Fruit fly (Drosophila melanogaster): ENCODE results near the gene CG3909.

CG3909 gene

dm6 chr3R:10056647-10057046 lies 13.6 kb downstream of the CG3909 start:
- TF ChIP-seq usp (GFP tag; optimal IDR thresholded peaks at IDR 0.05), result no peak
- no peak for TF ChIP-seq CG8478 (optimal IDR thresholded peaks at IDR 0.05)
- TF ChIP-seq psq (optimal IDR thresholded peaks at IDR 0.05), result no peak
- TF ChIP-seq pan (optimal IDR thresholded peaks at IDR 0.05), result no peak
- TF ChIP-seq EcR (GFP tag; optimal IDR thresholded peaks at IDR 0.05), result no peak
- TF ChIP-seq Dll (optimal IDR thresholded peaks at IDR 0.05), result no peak

DNA sequence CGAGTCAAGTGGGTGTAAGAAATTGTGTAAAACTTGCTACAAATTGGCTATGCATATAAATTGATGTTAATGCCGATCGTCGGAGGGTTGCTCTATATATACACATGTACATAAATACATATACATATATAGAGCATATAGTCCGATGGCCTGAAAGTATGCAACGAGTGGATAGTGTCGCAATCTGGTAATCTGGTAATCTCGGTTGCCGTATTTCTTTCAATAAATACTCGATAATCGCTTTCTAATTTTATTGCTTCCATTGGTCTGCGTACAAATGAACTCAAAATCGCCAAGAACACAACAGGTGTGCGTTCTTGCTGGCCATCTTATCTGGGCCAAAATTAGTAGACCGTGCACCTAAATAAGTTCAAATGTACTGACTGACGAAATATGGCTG lies 16.3 kb downstream of the CG3909 start:
- no peak for TF ChIP-seq psq (optimal IDR thresholded peaks at IDR 0.05)
- no peak for TF ChIP-seq Dll (optimal IDR thresholded peaks at IDR 0.05)
- no peak for TF ChIP-seq CG8478 (optimal IDR thresholded peaks at IDR 0.05)
- no peak for TF ChIP-seq usp (GFP tag; optimal IDR thresholded peaks at IDR 0.05)
- TF ChIP-seq pan (optimal IDR thresholded peaks at IDR 0.05), result no peak
- TF ChIP-seq EcR (GFP tag; optimal IDR thresholded peaks at IDR 0.05), result no peak

DNA sequence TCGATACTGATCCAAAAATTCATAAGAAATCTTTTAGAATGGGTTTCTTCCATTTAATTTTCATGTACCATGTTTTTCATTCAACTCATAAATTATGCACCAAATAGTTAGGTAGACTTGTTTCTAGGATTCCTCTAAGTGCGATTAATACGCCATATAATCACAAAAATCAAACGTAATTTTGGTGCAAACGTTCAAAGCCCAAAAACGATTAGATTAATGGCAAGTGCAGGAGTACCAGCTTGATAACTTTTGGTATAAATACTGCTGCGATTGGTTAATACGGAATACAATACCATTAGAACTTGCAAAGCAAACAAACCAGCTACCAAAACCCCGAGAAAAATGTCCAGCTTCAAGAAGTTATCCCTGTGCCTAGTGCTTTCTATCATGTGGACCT lies 16.9 kb downstream of the CG3909 start, which contains the start of gene Npc2c:
Gene Npc2c (plus strand): TSS at position 301 of the 400 bp plus-strand sequence.
- TF ChIP-seq pan (optimal IDR thresholded peaks at IDR 0.05), result no peak
- TF ChIP-seq usp (GFP tag; optimal IDR thresholded peaks at IDR 0.05), result no peak
- TF ChIP-seq psq (optimal IDR thresholded peaks at IDR 0.05), result no peak
- no peak for TF ChIP-seq CG8478 (optimal IDR thresholded peaks at IDR 0.05)
- no peak for TF ChIP-seq Dll (optimal IDR thresholded peaks at IDR 0.05)
- no peak for TF ChIP-seq EcR (GFP tag; optimal IDR thresholded peaks at IDR 0.05)

dm6 chr3R:10062324-10062723 lies 19.3 kb downstream of the CG3909 start, which contains the start of gene CG33630:
TSS of gene CG33630 (plus strand) at chr3R:10062624.
- no peak for TF ChIP-seq usp (GFP tag; optimal IDR thresholded peaks at IDR 0.05)
- TF ChIP-seq pan (optimal IDR thresholded peaks at IDR 0.05), result no peak

dm6 chr3R:10063707-10064106 lies 20.6 kb downstream of the CG3909 start, which contains the start of gene CG33631:
TSS of gene CG33631 (plus strand) at chr3R:10064007.
- no peak for TF ChIP-seq Dll (optimal IDR thresholded peaks at IDR 0.05)
- TF ChIP-seq usp (GFP tag; optimal IDR thresholded peaks at IDR 0.05), result no peak
- TF ChIP-seq pan (optimal IDR thresholded peaks at IDR 0.05), result no peak

DNA sequence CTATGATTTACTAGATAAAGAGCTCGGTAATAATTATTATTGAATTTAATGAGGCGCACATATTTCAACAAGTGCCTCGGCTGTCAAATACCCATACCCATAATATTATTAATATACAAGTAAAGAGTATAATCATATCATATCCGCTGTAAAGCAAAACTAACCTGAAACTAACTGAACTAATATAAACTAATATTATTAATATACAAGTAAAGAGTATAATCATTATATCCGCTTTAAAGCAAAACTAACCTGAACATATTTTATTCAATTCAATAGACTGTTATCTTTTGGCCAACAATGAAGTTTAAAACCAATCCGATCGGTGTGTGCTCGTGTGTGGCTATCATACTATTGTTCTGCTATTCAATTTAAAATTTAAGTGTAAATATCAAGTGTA lies 23.4 kb downstream of the CG3909 start, which contains the start of gene CG33783:
Gene CG33783 (plus strand): TSS at position 301 of the 400 bp plus-strand sequence.
- TF ChIP-seq usp (GFP tag; optimal IDR thresholded peaks at IDR 0.05), result no peak
- TF ChIP-seq pan (optimal IDR thresholded peaks at IDR 0.05), result no peak
- no peak for TF ChIP-seq Dll (optimal IDR thresholded peaks at IDR 0.05)
- TF ChIP-seq EcR (GFP tag; optimal IDR thresholded peaks at IDR 0.05), result no peak
- TF ChIP-seq psq (optimal IDR thresholded peaks at IDR 0.05), result no peak
- no peak for TF ChIP-seq CG8478 (optimal IDR thresholded peaks at IDR 0.05)

DNA sequence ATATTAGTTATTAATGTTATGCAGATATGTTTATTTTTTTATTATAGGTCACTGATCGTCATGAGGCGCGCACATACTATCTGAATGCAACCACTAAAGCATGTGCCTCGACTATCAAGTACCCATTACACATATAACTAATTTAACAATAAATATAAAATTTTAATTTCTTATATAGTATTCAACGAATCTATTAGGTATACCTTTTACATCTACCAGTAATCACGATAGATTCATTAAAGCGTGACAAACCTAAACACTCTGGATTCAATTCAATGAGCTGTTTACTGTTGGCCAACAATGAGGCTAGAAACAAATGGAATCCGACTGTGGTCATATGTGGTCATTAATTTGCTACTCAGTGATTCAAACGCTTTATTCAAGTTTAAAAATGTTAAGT lies 24.5 kb downstream of the CG3909 start, which contains the start of gene CG33784:
Gene CG33784 (plus strand): TSS at position 301 of the 400 bp plus-strand sequence.
- TF ChIP-seq psq (optimal IDR thresholded peaks at IDR 0.05) (no peak), Dll (optimal IDR thresholded peaks at IDR 0.05) (no peak), EcR (GFP tag; optimal IDR thresholded peaks at IDR 0.05) (no peak), usp (GFP tag; optimal IDR thresholded peaks at IDR 0.05) (no peak), CG8478 (optimal IDR thresholded peaks at IDR 0.05) (no peak), pan (optimal IDR thresholded peaks at IDR 0.05) (no peak)

DNA sequence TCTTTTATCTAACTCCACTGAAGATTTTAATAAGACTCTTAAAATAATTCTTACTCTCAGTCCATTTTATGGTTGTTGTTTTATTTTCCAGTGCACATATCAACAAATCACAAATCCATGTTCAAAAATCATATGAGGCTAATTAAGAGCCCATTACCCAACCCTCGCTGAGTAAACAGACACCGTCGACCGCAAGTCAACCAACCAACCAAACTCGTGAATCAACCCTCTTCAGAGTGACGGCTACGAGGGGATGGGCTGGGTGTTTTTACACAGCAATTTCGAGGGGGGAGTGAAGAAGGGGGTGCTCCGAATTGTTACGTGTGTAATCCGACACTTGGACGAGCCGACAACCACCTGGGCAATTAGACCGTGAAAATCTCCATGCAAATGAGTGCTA lies 25.7 kb downstream of the CG3909 start:
- TF ChIP-seq CG8478 (optimal IDR thresholded peaks at IDR 0.05) (no peak), EcR (GFP tag; optimal IDR thresholded peaks at IDR 0.05) (no peak), psq (optimal IDR thresholded peaks at IDR 0.05) (no peak), Dll (optimal IDR thresholded peaks at IDR 0.05) (no peak), usp (GFP tag; optimal IDR thresholded peaks at IDR 0.05) (no peak), pan (optimal IDR thresholded peaks at IDR 0.05) (no peak)

DNA sequence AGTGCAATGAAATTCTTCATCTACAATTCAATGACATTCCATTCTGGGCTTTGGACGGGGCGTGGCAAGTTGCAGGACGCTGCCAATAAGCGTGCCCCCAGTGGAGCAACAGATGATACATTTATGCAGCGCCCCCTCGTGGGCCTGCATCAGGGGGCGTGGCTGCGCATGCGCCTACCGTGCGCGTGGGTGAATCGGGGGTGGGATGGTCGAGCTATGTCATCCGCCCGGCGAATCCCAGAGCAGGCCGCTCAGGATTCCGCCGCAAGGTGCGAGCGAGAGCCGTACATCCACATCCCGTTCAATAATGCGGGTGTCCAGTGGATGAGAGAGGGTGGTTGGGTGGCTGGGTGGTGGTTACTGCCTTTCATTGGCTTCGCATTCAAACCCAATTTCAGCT lies 27.1 kb downstream of the CG3909 start:
- TF ChIP-seq CG8478 (optimal IDR thresholded peaks at IDR 0.05), result no peak
- no peak for TF ChIP-seq pan (optimal IDR thresholded peaks at IDR 0.05)
- no peak for TF ChIP-seq Dll (optimal IDR thresholded peaks at IDR 0.05)
- no peak for TF ChIP-seq usp (GFP tag; optimal IDR thresholded peaks at IDR 0.05)

- TF ChIP-seq usp (GFP tag; optimal IDR thresholded peaks at IDR 0.05) (no peak), psq (optimal IDR thresholded peaks at IDR 0.05) (no peak), pan (optimal IDR thresholded peaks at IDR 0.05) (no peak), CG8478 (optimal IDR thresholded peaks at IDR 0.05) (no peak), EcR (GFP tag; optimal IDR thresholded peaks at IDR 0.05) (no peak), Dll (optimal IDR thresholded peaks at IDR 0.05) (no peak)
These were observed 27.7 kb downstream of the CG3909 start, which contains the start of gene nerfin-2 for dm6 chr3R:10070817-10071216. TSS of gene nerfin-2 (plus strand) at chr3R:10071117.

DNA sequence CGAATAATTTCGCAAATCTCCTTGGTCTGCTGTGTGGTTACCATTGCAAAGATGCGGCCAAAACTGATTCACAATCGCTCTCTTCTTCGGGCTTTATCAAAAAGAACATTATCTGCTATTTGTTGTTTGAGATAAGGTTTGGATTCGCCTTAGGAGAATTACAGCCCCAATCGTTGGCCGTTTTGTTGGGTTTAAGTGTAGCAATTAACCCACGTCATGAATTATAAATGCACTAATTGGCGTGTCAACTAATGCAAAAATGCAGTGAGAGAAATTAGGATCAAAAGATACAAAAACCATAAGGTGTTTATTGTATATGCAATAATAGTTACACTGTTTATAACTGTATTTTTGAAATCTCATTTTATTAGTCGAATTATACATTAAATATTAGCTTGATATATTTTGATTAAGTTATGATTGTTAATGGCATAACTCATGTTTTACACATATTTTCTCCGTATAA lies 32.3 kb downstream of the CG3909 start, which contains the start of gene Alp13:
Gene Alp13 (minus strand): TSS at position 51 of the 466 bp plus-strand sequence.
- no peak for TF ChIP-seq Dll (optimal IDR thresholded peaks at IDR 0.05)
- no peak for TF ChIP-seq psq (optimal IDR thresholded peaks at IDR 0.05)
- no peak for TF ChIP-seq CG8478 (optimal IDR thresholded peaks at IDR 0.05)
- TF ChIP-seq usp (GFP tag; optimal IDR thresholded peaks at IDR 0.05), result no peak
- no peak for TF ChIP-seq pan (optimal IDR thresholded peaks at IDR 0.05)
- no peak for TF ChIP-seq EcR (GFP tag; optimal IDR thresholded peaks at IDR 0.05)

DNA sequence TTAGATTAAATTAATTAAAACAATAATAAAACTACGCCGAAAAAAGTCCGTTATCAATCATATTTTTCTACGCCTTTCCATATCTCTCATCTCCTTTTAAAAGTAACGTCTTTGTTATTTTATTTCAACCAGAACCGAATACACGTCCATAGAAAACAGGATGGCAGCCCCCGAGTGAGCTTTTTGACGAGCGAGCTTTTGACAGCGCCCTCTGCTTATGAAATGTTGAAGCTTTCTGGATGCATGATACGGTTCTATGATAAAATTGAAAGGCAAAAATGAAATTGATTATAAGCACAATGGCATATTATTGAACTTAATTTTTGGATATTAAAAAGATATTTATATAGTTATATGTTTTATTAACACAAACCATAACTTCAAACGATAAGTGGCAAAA lies 33.6 kb downstream of the CG3909 start:
- TF ChIP-seq EcR (GFP tag; optimal IDR thresholded peaks at IDR 0.05) (no peak), CG8478 (optimal IDR thresholded peaks at IDR 0.05) (no peak), usp (GFP tag; optimal IDR thresholded peaks at IDR 0.05) (no peak), psq (optimal IDR thresholded peaks at IDR 0.05) (no peak), Dll (optimal IDR thresholded peaks at IDR 0.05) (no peak), pan (optimal IDR thresholded peaks at IDR 0.05) (no peak)
